Fruit fly (Drosophila melanogaster) whole organism, embryonic: Measurements from ENCODE around the gene CG33191.

Source experiments
- Atf-2 ChIP-seq: fragments of 200-800 bp; sonication (Bioruptor generic); optimal IDR thresholded peaks from 2 replicates; lab custom pipeline; 2016; ENCODE audit warnings: missing biosample characterization, missing genetic modification characterization
- BtbVII ChIP-seq: fragments of 200-800 bp; sonication (Bioruptor generic); optimal IDR thresholded peaks from 3 replicates; lab custom pipeline; 2017; ENCODE audit warnings: missing biosample characterization, mild to moderate bottlenecking, missing genetic modification characterization
- CG10147 ChIP-seq: fragments of 200-800 bp; sonication (Bioruptor generic); optimal IDR thresholded peaks from 2 replicates; lab custom pipeline; 2019; ENCODE audit warnings: missing biosample characterization, mild to moderate bottlenecking, missing genetic modification characterization, moderate library complexity
- CG10209 ChIP-seq: fragments of 200-800 bp; sonication (Bioruptor generic); optimal IDR thresholded peaks from 3 replicates; lab custom pipeline; 2017; ENCODE audit warnings: missing biosample characterization, mild to moderate bottlenecking, missing genetic modification characterization, missing genetic modification reagents
- CG1024 ChIP-seq: fragments of 200-800 bp; sonication (Bioruptor generic); IDR thresholded peaks from 2 replicates; pipeline ENCODE4 v1.3.6; 2022; ENCODE audit warnings: missing biosample characterization, missing genetic modification characterization
- CG10267 ChIP-seq: fragments of 200-800 bp; sonication (Bioruptor generic); optimal IDR thresholded peaks from 2 replicates; lab custom pipeline; 2018; ENCODE audit warnings: missing biosample characterization, mild to moderate bottlenecking, missing genetic modification characterization, moderate library complexity
- CG10462 ChIP-seq: fragments of 200-800 bp; sonication (Bioruptor generic); optimal IDR thresholded peaks from 2 replicates; lab custom pipeline; 2016; ENCODE audit warnings: missing biosample characterization, missing genetic modification characterization
- CG11504 ChIP-seq: fragments of 200-800 bp; sonication (Bioruptor generic); optimal IDR thresholded peaks from 3 replicates; lab custom pipeline; 2019; ENCODE audit warnings: missing biosample characterization, mild to moderate bottlenecking, missing genetic modification characterization, moderate library complexity
- CG11696 ChIP-seq: fragments of 200-800 bp; sonication (Bioruptor generic); IDR thresholded peaks from 2 replicates; pipeline ENCODE4 v1.3.6; 2022; ENCODE audit warnings: missing biosample characterization, missing genetic modification characterization
- CG12236 ChIP-seq: fragments of 200-800 bp; sonication (Bioruptor generic); optimal IDR thresholded peaks from 2 replicates; lab custom pipeline; 2016; ENCODE audit warnings: missing biosample characterization, missing genetic modification characterization
- CG12391 ChIP-seq: fragments of 200-800 bp; sonication (Bioruptor generic); optimal IDR thresholded peaks from 3 replicates; lab custom pipeline; 2018; ENCODE audit warnings: missing biosample characterization, mild to moderate bottlenecking, missing genetic modification characterization, moderate library complexity
- CG12744 ChIP-seq: fragments of 200-800 bp; sonication (Bioruptor generic); optimal IDR thresholded peaks from 2 replicates; lab custom pipeline; 2016; ENCODE audit warnings: missing biosample characterization, missing genetic modification characterization
- CG14965 ChIP-seq: fragments of 200-800 bp; sonication (Bioruptor generic); optimal IDR thresholded peaks from 2 replicates; lab custom pipeline; 2016; ENCODE audit warnings: missing biosample characterization, missing genetic modification characterization, borderline replicate concordance
- CG15011 ChIP-seq: fragments of 200-800 bp; sonication (Bioruptor generic); optimal IDR thresholded peaks from 3 replicates; lab custom pipeline; 2018; ENCODE audit warnings: missing biosample characterization, mild to moderate bottlenecking, missing genetic modification characterization
- CG15601 ChIP-seq: fragments of 200-800 bp; sonication (Bioruptor generic); optimal IDR thresholded peaks from 3 replicates; lab custom pipeline; 2019; ENCODE audit warnings: missing biosample characterization, mild to moderate bottlenecking, missing genetic modification characterization, moderate library complexity
- CG16863 ChIP-seq: fragments of 200-800 bp; sonication (Bioruptor generic); optimal IDR thresholded peaks from 3 replicates; lab custom pipeline; 2016; ENCODE audit warnings: missing biosample characterization, missing genetic modification characterization
- CG17186 ChIP-seq: fragments of 200-800 bp; sonication (Bioruptor generic); optimal IDR thresholded peaks from 3 replicates; lab custom pipeline; 2017; ENCODE audit warnings: missing biosample characterization, missing genetic modification reagents, missing genetic modification characterization
- CG17361 ChIP-seq: fragments of 200-800 bp; sonication (Bioruptor generic); IDR thresholded peaks from 3 replicates; pipeline ENCODE4 v1.3.6; 2022; ENCODE audit warnings: missing biosample characterization, missing genetic modification characterization
- CG1832 ChIP-seq: fragments of 200-800 bp; sonication (Bioruptor generic); optimal IDR thresholded peaks from 2 replicates; lab custom pipeline; 2017; ENCODE audit warnings: missing biosample characterization, mild to moderate bottlenecking, missing genetic modification characterization, inconsistent platforms
- CG31365 ChIP-seq: fragments of 200-800 bp; sonication (Bioruptor generic); optimal IDR thresholded peaks from 2 replicates; lab custom pipeline; 2018; ENCODE audit warnings: missing biosample characterization, mild to moderate bottlenecking, missing genetic modification characterization
- CG3847 ChIP-seq: fragments of 200-800 bp; sonication (Bioruptor generic); IDR thresholded peaks from 2 replicates; pipeline ENCODE4 v1.3.6; 2022; ENCODE audit warnings: missing biosample characterization, missing genetic modification characterization
- CG43689 ChIP-seq: fragments of 200-800 bp; sonication (Bioruptor generic); IDR thresholded peaks from 2 replicates; pipeline ENCODE4 v1.3.6; 2022; ENCODE audit warnings: missing biosample characterization, missing genetic modification characterization
- CG4854 ChIP-seq: fragments of 200-800 bp; sonication (Bioruptor generic); optimal IDR thresholded peaks from 2 replicates; lab custom pipeline; 2016; ENCODE audit warnings: missing biosample characterization, missing genetic modification characterization, inconsistent platforms
- CG5245 ChIP-seq: fragments of 200-800 bp; sonication (Bioruptor generic); optimal IDR thresholded peaks from 3 replicates; lab custom pipeline; 2016; ENCODE audit warnings: missing biosample characterization, missing genetic modification characterization
- CG6683 ChIP-seq: fragments of 200-800 bp; sonication (Bioruptor generic); optimal IDR thresholded peaks from 2 replicates; lab custom pipeline; 2017; ENCODE audit warnings: missing biosample characterization, mild to moderate bottlenecking, missing genetic modification characterization, missing genetic modification reagents
- CG8290 ChIP-seq, 3 experiments: fragments of 200-800 bp; sonication (Bioruptor generic); optimal IDR thresholded peaks; 2 replicates each; lab custom pipeline; 2016 to 2019; ENCODE audit warnings: missing biosample characterization in 3 of 3, missing genetic modification characterization in 3 of 3, mild to moderate bottlenecking in 2 of 3, moderate library complexity in 1 of 3
- CG9932 ChIP-seq: fragments of 200-800 bp; sonication (Bioruptor generic); IDR thresholded peaks from 2 replicates; pipeline ENCODE4 v1.3.6; 2022; ENCODE audit warnings: missing biosample characterization, missing genetic modification characterization
- D19A ChIP-seq: fragments of 200-800 bp; optimal IDR thresholded peaks from 3 replicates; lab custom pipeline; 2019; ENCODE audit warnings: missing biosample characterization, mild to moderate bottlenecking, missing genetic modification characterization, moderate library complexity
- Doc3 ChIP-seq: fragments of 200-800 bp; sonication (Bioruptor generic); IDR thresholded peaks from 3 replicates; pipeline ENCODE4 v1.3.6; 2022; ENCODE audit warnings: missing biosample characterization, missing genetic modification characterization; ENCODE audit not compliant: partially characterized antibody
- ERR ChIP-seq: fragments of 200-800 bp; sonication (Bioruptor generic); optimal IDR thresholded peaks from 2 replicates; lab custom pipeline; 2016; ENCODE audit warnings: missing biosample characterization, missing genetic modification characterization
- HLH3B ChIP-seq: fragments of 200-800 bp; sonication (Bioruptor generic); IDR thresholded peaks from 2 replicates; pipeline ENCODE4 v1.3.6; 2022; ENCODE audit warnings: missing biosample characterization, missing genetic modification characterization
- HmgD ChIP-seq: fragments of 200-800 bp; sonication (Bioruptor generic); optimal IDR thresholded peaks from 3 replicates; lab custom pipeline; 2016; ENCODE audit warnings: missing biosample characterization, missing genetic modification characterization
- Lhr ChIP-seq: fragments of 200-800 bp; sonication (Bioruptor generic); optimal IDR thresholded peaks from 3 replicates; lab custom pipeline; 2017; ENCODE audit warnings: mild to moderate bottlenecking, missing biosample characterization, missing genetic modification reagents, missing genetic modification characterization
- MTF-1 ChIP-seq: fragments of 200-800 bp; sonication (Bioruptor generic); optimal IDR thresholded peaks from 2 replicates; lab custom pipeline; 2018; ENCODE audit warnings: missing biosample characterization, mild to moderate bottlenecking, missing genetic modification characterization, borderline replicate concordance
- Poxn ChIP-seq: fragments of 200-800 bp; sonication (Bioruptor generic); IDR thresholded peaks from 2 replicates; pipeline ENCODE4 v1.3.6; 2022; ENCODE audit warnings: missing biosample characterization, missing genetic modification characterization
- Sry-β ChIP-seq: fragments of 200-800 bp; sonication (Bioruptor generic); optimal IDR thresholded peaks from 2 replicates; lab custom pipeline; 2018; ENCODE audit warnings: missing biosample characterization, mild to moderate bottlenecking, missing genetic modification characterization, moderate library complexity
- Ssrp ChIP-seq: fragments of 200-800 bp; sonication (Bioruptor generic); optimal IDR thresholded peaks from 2 replicates; lab custom pipeline; 2018; ENCODE audit warnings: missing biosample characterization, mild to moderate bottlenecking, missing genetic modification characterization, moderate library complexity
- btn ChIP-seq: fragments of 200-800 bp; sonication (Bioruptor generic); optimal IDR thresholded peaks from 2 replicates; lab custom pipeline; 2016; ENCODE audit warnings: missing biosample characterization, missing genetic modification characterization
- caup ChIP-seq: fragments of 200-800 bp; sonication (Bioruptor generic); optimal IDR thresholded peaks from 3 replicates; lab custom pipeline; 2017; ENCODE audit warnings: missing biosample characterization, mild to moderate bottlenecking, missing genetic modification characterization, moderate library complexity; ENCODE audit not compliant: severe bottlenecking
- dpn ChIP-seq, 2 experiments: fragments of 200-800 bp; sonication (Bioruptor generic); optimal IDR thresholded peaks; 3 replicates each; lab custom pipeline; 2016; ENCODE audit warnings: missing biosample characterization in 2 of 2, missing genetic modification characterization in 2 of 2
- fd3F ChIP-seq: fragments of 200-800 bp; sonication (Bioruptor generic); optimal IDR thresholded peaks from 2 replicates; lab custom pipeline; 2018; ENCODE audit warnings: missing biosample characterization, mild to moderate bottlenecking, missing genetic modification characterization, moderate library complexity
- jumu ChIP-seq: fragments of 200-800 bp; sonication (Bioruptor generic); optimal IDR thresholded peaks from 3 replicates; lab custom pipeline; 2016; ENCODE audit warnings: missing biosample characterization, missing genetic modification characterization
- ken ChIP-seq: fragments of 200-800 bp; sonication (Bioruptor generic); IDR thresholded peaks from 3 replicates; pipeline ENCODE4 v1.3.6; 2022; ENCODE audit warnings: missing biosample characterization, missing genetic modification characterization
- lbe ChIP-seq: fragments of 200-800 bp; sonication (Bioruptor generic); optimal IDR thresholded peaks from 2 replicates; lab custom pipeline; 2016; ENCODE audit warnings: missing biosample characterization, mild to moderate bottlenecking, missing genetic modification characterization
- pfk ChIP-seq: fragments of 200-800 bp; sonication (Bioruptor generic); optimal IDR thresholded peaks from 2 replicates; lab custom pipeline; 2018; ENCODE audit warnings: missing biosample characterization, mild to moderate bottlenecking, missing genetic modification characterization, moderate library complexity
- pros ChIP-seq: fragments of 200-800 bp; sonication (Bioruptor generic); optimal IDR thresholded peaks from 3 replicates; lab custom pipeline; 2019; ENCODE audit warnings: missing biosample characterization, mild to moderate bottlenecking, missing genetic modification characterization, moderate library complexity
- sima ChIP-seq: fragments of 200-800 bp; sonication (Bioruptor generic); optimal IDR thresholded peaks from 2 replicates; lab custom pipeline; 2016; ENCODE audit warnings: missing biosample characterization, missing genetic modification characterization
- tio ChIP-seq: fragments of 200-800 bp; sonication (Bioruptor generic); optimal IDR thresholded peaks from 2 replicates; lab custom pipeline; 2017; ENCODE audit warnings: missing biosample characterization, missing genetic modification characterization, inconsistent platforms
- trh ChIP-seq: fragments of 200-800 bp; sonication (Bioruptor generic); optimal IDR thresholded peaks from 2 replicates; lab custom pipeline; 2016; ENCODE audit warnings: missing biosample characterization, missing genetic modification characterization
- z ChIP-seq: fragments of 200-800 bp; sonication (Bioruptor generic); IDR thresholded peaks from 3 replicates; pipeline ENCODE4 v1.3.6; 2022; ENCODE audit warnings: missing biosample characterization, missing genetic modification characterization

Gene CG33191

DNA sequence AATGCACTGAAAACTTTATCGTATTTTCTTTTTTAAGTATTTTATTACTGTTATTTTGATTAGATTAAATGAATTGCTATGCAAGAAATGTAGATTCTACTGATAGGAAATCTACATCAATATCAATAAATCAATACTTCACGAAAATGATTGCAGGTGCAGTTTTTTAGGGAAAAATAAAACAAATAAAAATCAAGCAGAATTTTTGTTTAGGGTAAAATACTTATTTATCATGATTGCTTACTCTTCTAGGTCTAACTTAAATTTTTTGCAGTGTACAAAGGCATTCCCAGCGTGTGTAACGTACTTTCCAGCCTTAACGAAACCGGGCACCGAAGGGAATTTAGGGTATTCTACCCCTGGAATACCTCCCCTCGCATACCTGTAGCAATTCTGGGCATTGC is 28.8 kb upstream of the CG33191 start (continued):
- peak; percentile 89 for TF ChIP-seq CG10267
- TF ChIP-seq lbe (GFP tag; lab: Kevin White, UChicago): peak; percentile 2
- no peak for TF ChIP-seq tio (GFP tag; lab: Kevin White, UChicago)
- TF ChIP-seq CG5245 (GFP tag; lab: Kevin White, UChicago): peak; percentile 52
- no peak for TF ChIP-seq CG14965
- TF ChIP-seq CG4854 (GFP tag; lab: Kevin White, UChicago): peak; percentile 41
- peak; percentile 28; the same call in 1 of the 2 replicates for TF ChIP-seq HLH3B (GFP tag; lab: Robert Waterston, UW)
- TF ChIP-seq CG10209: peak; percentile 68
- TF ChIP-seq jumu (GFP tag; lab: Kevin White, UChicago): no peak
- TF ChIP-seq CG10462 (GFP tag; lab: Kevin White, UChicago): peak; percentile 65
- no peak for TF ChIP-seq pfk (GFP tag; lab: Kevin White, UChicago)
- TF ChIP-seq Sry-β: peak; percentile 38
- peak; percentile 76 for TF ChIP-seq CG11504 (tag; lab: Kevin White, UChicago)
- no peak for TF ChIP-seq CG43689 (GFP tag; lab: Robert Waterston, UW)
- no peak for TF ChIP-seq ken (GFP tag; lab: Robert Waterston, UW)
- no peak for TF ChIP-seq CG15011
- no peak for TF ChIP-seq MTF-1 (GFP tag; lab: Kevin White, UChicago)
- TF ChIP-seq pros (GFP tag; lab: Kevin White, UChicago): no peak
- no peak for TF ChIP-seq Doc3 (GFP tag; lab: Robert Waterston, UW)
- peak; percentile 20 for TF ChIP-seq trh (GFP tag; lab: Kevin White, UChicago)
- peak; percentile 52 for TF ChIP-seq CG8290 (GFP tag; optimal IDR thresholded peaks at IDR 0.05; lab: Kevin White, UChicago)
- TF ChIP-seq CG8290 (tag; optimal IDR thresholded peaks at IDR 0.05; lab: Kevin White, UChicago): peak in 1 of 2 experiments; percentile 60
- TF ChIP-seq dpn (GFP tag; optimal IDR thresholded peaks at IDR 0.05; lab: Kevin White, UChicago): peak; percentile 48 to 56
- no peak for TF ChIP-seq ERR (GFP tag; lab: Kevin White, UChicago)
- TF ChIP-seq CG17361: peak; percentile 90
- TF ChIP-seq BtbVII (GFP tag; lab: Kevin White, UChicago): no peak
- no peak for TF ChIP-seq CG1832 (GFP tag; lab: Kevin White, UChicago)
- no peak for TF ChIP-seq CG3847
- TF ChIP-seq CG9932: no peak
- TF ChIP-seq z: no peak
- no peak for TF ChIP-seq Poxn
- peak; percentile 67 for TF ChIP-seq Atf-2 (GFP tag; lab: Kevin White, UChicago)
- peak; percentile 73 for TF ChIP-seq CG15601 (tag; lab: Kevin White, UChicago)
- no peak for TF ChIP-seq CG11696 (GFP tag; lab: Robert Waterston, UW)
- peak; percentile 61 for TF ChIP-seq CG16863 (GFP tag; lab: Kevin White, UChicago)
- peak; percentile 98 for TF ChIP-seq D19A (tag; lab: Kevin White, UChicago)
- TF ChIP-seq CG6683: no peak
- TF ChIP-seq CG1024 (GFP tag; lab: Robert Waterston, UW): no peak
- TF ChIP-seq btn (GFP tag; lab: Kevin White, UChicago): peak; percentile 8
- TF ChIP-seq CG12744 (GFP tag; lab: Kevin White, UChicago): peak; percentile 31
- no peak for TF ChIP-seq CG31365
- peak; percentile 90 for TF ChIP-seq CG12391 (tag; lab: Kevin White, UChicago)
- TF ChIP-seq caup (GFP tag; lab: Kevin White, UChicago): no peak
- TF ChIP-seq CG12236 (GFP tag; lab: Kevin White, UChicago): peak; percentile 61
- no peak for TF ChIP-seq sima (GFP tag; lab: Kevin White, UChicago)
- TF ChIP-seq CG17186 (GFP tag; lab: Kevin White, UChicago): no peak
- no peak for TF ChIP-seq HmgD (GFP tag; lab: Kevin White, UChicago)
- TF ChIP-seq Lhr (GFP tag; lab: Kevin White, UChicago): peak; percentile 44
- no peak for TF ChIP-seq CG10147 (GFP tag; lab: Kevin White, UChicago)
- no peak for TF ChIP-seq fd3F (GFP tag; lab: Kevin White, UChicago)
- peak; percentile 78 for TF ChIP-seq Ssrp (tag; lab: Kevin White, UChicago)
